Fruit fly (Drosophila melanogaster) Kc167 (cell line): ENCODE data around the gene Smu1.

Source experiments
- Sin3A ChIP-seq: fragments of >200 bp; optimal IDR thresholded peaks from 2 replicates; lab custom pipeline; 2018; ENCODE audit warnings: missing external identifiers
- h ChIP-seq: fragments of >200 bp; optimal IDR thresholded peaks from 3 replicates; lab custom pipeline; 2018; ENCODE audit warnings: missing external identifiers
- psq ChIP-seq: fragments of >200 bp; optimal IDR thresholded peaks from 2 replicates; lab custom pipeline; 2017; ENCODE audit warnings: missing external identifiers

DNA sequence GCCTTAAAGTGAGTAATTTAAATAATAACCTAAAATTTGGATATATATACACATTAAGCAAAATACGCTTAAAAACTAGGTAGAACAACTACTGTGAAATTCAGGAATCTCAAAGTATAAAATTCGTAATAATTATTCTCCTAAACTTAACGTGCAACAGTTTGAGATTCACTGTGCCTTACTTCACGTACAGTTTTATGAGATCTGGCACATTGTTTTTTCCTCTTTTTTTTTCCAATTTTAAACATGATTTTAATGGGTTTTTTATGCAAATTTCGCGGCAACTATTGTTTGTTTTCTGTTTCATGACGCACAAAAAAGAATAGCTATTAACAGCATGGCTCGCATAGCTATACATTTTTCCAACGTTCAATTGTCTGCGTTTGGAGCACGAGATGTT lies 30.8 kb upstream of the Smu1 start:
- TF ChIP-seq h (lab: Kevin White, UChicago) (no peak), Sin3A (lab: Kevin White, UChicago) (no peak), psq (no peak)
